Fruit fly (Drosophila melanogaster): Measurements from ENCODE around the gene tos.

tos gene

DNA sequence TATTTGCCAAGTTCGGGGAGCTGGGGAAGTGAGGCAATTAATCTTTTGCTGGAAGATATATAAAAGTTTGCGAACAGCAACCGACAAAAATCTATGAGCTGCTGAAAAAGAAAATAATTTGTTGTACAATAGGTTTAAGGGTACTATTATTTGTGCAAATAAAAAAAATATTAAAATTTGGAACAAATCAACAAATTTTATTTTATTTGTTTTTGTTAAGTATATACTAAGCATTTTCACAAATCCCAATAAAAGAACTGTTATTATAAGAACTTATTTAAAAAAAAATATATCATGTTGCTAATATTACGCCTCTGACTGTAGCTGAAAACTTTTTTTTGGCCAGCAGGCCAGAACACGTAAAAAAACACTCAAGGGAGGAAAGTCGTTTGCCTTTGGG is 23.8 kb downstream of the tos start:
- TF ChIP-seq CG4282 (GFP tag; optimal IDR thresholded peaks at IDR 0.05) (no peak), chinmo (GFP tag; IDR thresholded peaks at IDR 0.05; ENCODE audit: partially characterized antibody) (no peak), CG14667 (GFP tag; IDR thresholded peaks at IDR 0.05) (no peak), CG11504 (tag; optimal IDR thresholded peaks at IDR 0.05) (peak; percentile 72), MBD-R2 (GFP tag; IDR thresholded peaks at IDR 0.05) (no peak), sr (GFP tag; IDR thresholded peaks at IDR 0.05) (no peak), hb (GFP tag; IDR thresholded peaks at IDR 0.05; ENCODE audit: partially characterized antibody) (no peak), CG6683 (GFP tag; optimal IDR thresholded peaks at IDR 0.05) (peak; percentile 9), phol (tag; optimal IDR thresholded peaks at IDR 0.05) (peak; percentile 1), CG7372 (GFP tag; IDR thresholded peaks at IDR 0.05) (no peak), caup (GFP tag; optimal IDR thresholded peaks at IDR 0.05; ENCODE audit: severe bottlenecking) (peak; percentile 18), ind (GFP tag; optimal IDR thresholded peaks at IDR 0.05) (no peak), CG34224 (GFP tag; IDR thresholded peaks at IDR 0.05; ENCODE audit: partially characterized antibody) (no peak), Dll (GFP tag; IDR thresholded peaks at IDR 0.05; ENCODE audit: partially characterized antibody) (no peak), ems (GFP tag; optimal IDR thresholded peaks at IDR 0.05) (no peak), CG5245 (GFP tag; optimal IDR thresholded peaks at IDR 0.05) (no peak), CG42726 (GFP tag; IDR thresholded peaks at IDR 0.05; ENCODE audit: partially characterized antibody) (no peak), Ssrp (tag; optimal IDR thresholded peaks at IDR 0.05) (no peak), toy (GFP tag; IDR thresholded peaks at IDR 0.05) (no peak), ara (GFP tag; IDR thresholded peaks at IDR 0.05) (no peak), emc (GFP tag; optimal IDR thresholded peaks at IDR 0.05) (no peak), gcm2 (GFP tag; optimal IDR thresholded peaks at IDR 0.05) (no peak), Blimp-1 (GFP tag; optimal IDR thresholded peaks at IDR 0.05) (peak; percentile 36), CG6791 (GFP tag; IDR thresholded peaks at IDR 0.05; ENCODE audit: partially characterized antibody) (no peak), Eip74EF (GFP tag; optimal IDR thresholded peaks at IDR 0.05) (peak in 1 of 2 experiments; percentile 5), CG15479 (GFP tag; optimal IDR thresholded peaks at IDR 0.05) (no peak), fd96Cb (tag; optimal IDR thresholded peaks at IDR 0.05) (peak; percentile 21), unc-4 (GFP tag; IDR thresholded peaks at IDR 0.05; ENCODE audit: partially characterized antibody) (no peak), Camta (GFP tag; optimal IDR thresholded peaks at IDR 0.05) (no peak), shn (GFP tag; optimal IDR thresholded peaks at IDR 0.05) (no peak), CG3163 (GFP tag; optimal IDR thresholded peaks at IDR 0.05) (no peak), Side (GFP tag; optimal IDR thresholded peaks at IDR 0.05) (no peak), CG12219 (GFP tag; optimal IDR thresholded peaks at IDR 0.05) (no peak), repo (GFP tag; optimal IDR thresholded peaks at IDR 0.05) (no peak), pros (GFP tag; optimal IDR thresholded peaks at IDR 0.05) (no peak), dan (GFP tag; IDR thresholded peaks at IDR 0.05) (no peak), CG6765 (GFP tag; optimal IDR thresholded peaks at IDR 0.05) (no peak), CG17802 (tag; optimal IDR thresholded peaks at IDR 0.05) (no peak), z (GFP tag; IDR thresholded peaks at IDR 0.05) (no peak), CG10267 (tag; optimal IDR thresholded peaks at IDR 0.05) (peak; percentile 24), vvl (GFP tag; IDR thresholded peaks at IDR 0.05) (no peak), NK7.1 (GFP tag; optimal IDR thresholded peaks at IDR 0.05) (no peak), Xrp1 (GFP tag; IDR thresholded peaks at IDR 0.05) (peak; percentile 25; the same call in 1 of the 2 replicates), nerfin-1 (tag; optimal IDR thresholded peaks at IDR 0.05) (no peak), bcd (GFP tag; optimal IDR thresholded peaks at IDR 0.05) (peak; percentile 12), otp (GFP tag; IDR thresholded peaks at IDR 0.05) (no peak), CG18262 (tag; optimal IDR thresholded peaks at IDR 0.05) (peak; percentile 26), tup (GFP tag; optimal IDR thresholded peaks at IDR 0.05) (no peak), Poxn (GFP tag; IDR thresholded peaks at IDR 0.05) (no peak), aop (GFP tag; IDR thresholded peaks at IDR 0.05) (no peak), CG9215 (GFP tag; IDR thresholded peaks at IDR 0.05) (0 out of 2 replicates have a peak, but pooled peaks have one; percentile 21)

Measured in whole organism, embryonic.